5 fruit fly cellular contexts compared by ENCODE assay signal in the genomic region with DNA sequence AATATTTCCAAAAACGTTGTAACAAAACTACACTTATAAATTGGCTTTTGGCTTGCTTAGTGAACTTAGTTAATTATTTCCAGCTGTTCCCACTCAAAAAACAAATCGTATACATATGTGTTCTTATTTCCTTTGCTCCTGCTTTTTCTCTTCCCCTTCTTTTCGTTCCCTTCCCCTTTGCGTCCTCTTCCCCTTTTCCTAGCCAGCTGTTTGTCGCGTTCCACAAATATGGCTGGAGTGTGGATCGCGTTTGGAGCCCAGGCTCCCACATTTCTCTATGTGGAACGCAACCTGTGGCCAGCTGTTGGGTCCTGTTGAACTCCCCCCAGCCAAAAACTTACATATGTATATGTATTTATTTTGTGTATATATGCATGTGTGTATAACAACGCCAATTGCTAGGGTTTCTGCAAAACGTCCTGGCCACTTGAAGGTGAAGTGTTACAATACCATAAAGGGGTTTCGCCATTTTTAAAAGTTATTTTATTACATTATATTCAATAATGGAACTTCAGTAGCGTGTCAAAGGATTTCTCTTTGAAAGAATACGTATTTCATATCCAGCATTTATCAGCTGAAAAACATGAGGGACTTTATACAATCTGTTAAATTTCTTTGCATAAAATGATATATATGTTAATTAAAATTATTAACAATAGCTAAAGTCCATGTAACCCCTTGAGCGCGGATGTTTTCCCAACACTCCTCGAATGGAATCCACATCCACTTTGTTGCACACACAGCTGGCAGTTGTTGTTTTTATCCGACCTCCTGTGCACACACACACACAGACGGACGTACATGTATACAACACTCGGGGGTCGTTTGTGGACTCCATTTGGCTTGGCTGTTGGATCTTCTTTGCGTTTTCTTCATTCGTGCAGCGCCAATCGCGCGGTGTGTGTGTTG.
A peak's percentile ranks its signal among the peaks of the same experiment; 100 is the strongest.
TF ChIP-seq lines count a peak whose summit lies in the region.

No protein-coding gene starts in this region.

- TF ChIP-seq CTCF in whole organism, embryonic (GFP tag; optimal IDR thresholded peaks at IDR 0.05; lab: Kevin White, UChicago) = no peak

TF ChIP-seq in whole organism, adult, 20 proteins besides CTCF, POLR2A, EP300 and RAD21:
- TF ChIP-seq cic (GFP tag; optimal IDR thresholded peaks at IDR 0.05; lab: Kevin White, UChicago) = no peak
- no peak for TF ChIP-seq ovo (GFP tag; optimal IDR thresholded peaks at IDR 0.05; lab: Kevin White, UChicago)
- TF ChIP-seq CG33017 (tag; optimal IDR thresholded peaks at IDR 0.05; lab: Kevin White, UChicago) = no peak
- peak; percentile 99 for TF ChIP-seq pad (GFP tag; optimal IDR thresholded peaks at IDR 0.05; lab: Kevin White, UChicago)

TF ChIP-seq in whole organism, embryonic, 481 proteins besides CTCF, POLR2A, EP300 and RAD21 (continues in another document):
- TF ChIP-seq jumu (GFP tag; optimal IDR thresholded peaks at IDR 0.05; lab: Kevin White, UChicago) (no peak), CG18262 (tag; optimal IDR thresholded peaks at IDR 0.05; lab: Kevin White, UChicago) (peak; percentile 4), CG18599 (GFP tag; optimal IDR thresholded peaks at IDR 0.05; lab: Kevin White, UChicago) (peak; percentile 66), nom (GFP tag; optimal IDR thresholded peaks at IDR 0.05; lab: Kevin White, UChicago) (peak; percentile 19), pho (GFP tag; optimal IDR thresholded peaks at IDR 0.05; lab: Kevin White, UChicago) (no peak), Deaf1 (tag; optimal IDR thresholded peaks at IDR 0.05; lab: Kevin White, UChicago) (peak; percentile 30), Myb (GFP tag; optimal IDR thresholded peaks at IDR 0.05; lab: Kevin White, UChicago) (no peak), bigmax (GFP tag; optimal IDR thresholded peaks at IDR 0.05; lab: Kevin White, UChicago) (no peak), dmrt11E (tag; optimal IDR thresholded peaks at IDR 0.05; lab: Kevin White, UChicago) (no peak), Fer1 (GFP tag; optimal IDR thresholded peaks at IDR 0.05; lab: Kevin White, UChicago) (peak; percentile 18), lab (GFP tag; optimal IDR thresholded peaks at IDR 0.05; lab: Kevin White, UChicago) (peak; percentile 47), cg (GFP tag; optimal IDR thresholded peaks at IDR 0.05; lab: Kevin White, UChicago) (peak; percentile 77), bowl (GFP tag; IDR thresholded peaks at IDR 0.05; lab: Robert Waterston, UW) (no peak), crol (GFP tag; IDR thresholded peaks at IDR 0.05; lab: Robert Waterston, UW) (peak; percentile 90), pros (GFP tag; optimal IDR thresholded peaks at IDR 0.05; lab: Kevin White, UChicago) (peak; percentile 61), trh (GFP tag; optimal IDR thresholded peaks at IDR 0.05; lab: Kevin White, UChicago) (no peak), psq (GFP tag; optimal IDR thresholded peaks at IDR 0.05; lab: Kevin White, UChicago) (peak; percentile 20), cwo (GFP tag; optimal IDR thresholded peaks at IDR 0.05; lab: Kevin White, UChicago) (peak; percentile 16), CG13775 (GFP tag; optimal IDR thresholded peaks at IDR 0.05; lab: Kevin White, UChicago) (peak; percentile 38)

TF ChIP-seq in whole organism, prepupa, 60 proteins besides CTCF, POLR2A, EP300 and RAD21 (continues in another document):
- TF ChIP-seq CG8319 (GFP tag; optimal IDR thresholded peaks at IDR 0.05; lab: Kevin White, UChicago) = no peak
- TF ChIP-seq CG15336 (GFP tag; IDR thresholded peaks at IDR 0.05; lab: Robert Waterston, UW) = no peak
- no peak for TF ChIP-seq CG3032 (tag; optimal IDR thresholded peaks at IDR 0.05; lab: Kevin White, UChicago)
- TF ChIP-seq fkh (GFP tag; optimal IDR thresholded peaks at IDR 0.05; lab: Kevin White, UChicago) = no peak
- no peak for TF ChIP-seq Gug (GFP tag; IDR thresholded peaks at IDR 0.05; lab: Robert Waterston, UW)
- no peak for TF ChIP-seq CG6808 (GFP tag; optimal IDR thresholded peaks at IDR 0.05; lab: Kevin White, UChicago)
- TF ChIP-seq CG31627 (GFP tag; optimal IDR thresholded peaks at IDR 0.05; lab: Kevin White, UChicago) = no peak
- TF ChIP-seq acj6 (GFP tag; optimal IDR thresholded peaks at IDR 0.05; lab: Kevin White, UChicago) = peak; percentile 41
- TF ChIP-seq CG7368 (GFP tag; optimal IDR thresholded peaks at IDR 0.05; lab: Kevin White, UChicago) = no peak
- peak; percentile 8 to 18 for TF ChIP-seq salr (GFP tag; optimal IDR thresholded peaks at IDR 0.05; lab: Kevin White, UChicago)
- no peak for TF ChIP-seq fd85E (GFP tag; optimal IDR thresholded peaks at IDR 0.05; lab: Kevin White, UChicago)
- no peak for TF ChIP-seq CG6276 (GFP tag; optimal IDR thresholded peaks at IDR 0.05; lab: Kevin White, UChicago)
- peak; percentile 35; the same call in 1 of the 3 replicates for TF ChIP-seq CG6163 (GFP tag; IDR thresholded peaks at IDR 0.05; lab: Robert Waterston, UW)
- TF ChIP-seq CG34406 (GFP tag; optimal IDR thresholded peaks at IDR 0.05; lab: Kevin White, UChicago) = peak; percentile 22
- TF ChIP-seq achi (GFP tag; optimal IDR thresholded peaks at IDR 0.05; lab: Kevin White, UChicago) = peak; percentile 24
- no peak for TF ChIP-seq dac (GFP tag; optimal IDR thresholded peaks at IDR 0.05; lab: Kevin White, UChicago)
- TF ChIP-seq CG16779 (tag; optimal IDR thresholded peaks at IDR 0.05; lab: Kevin White, UChicago) = peak; percentile 9
- peak; percentile 66 for TF ChIP-seq Eip78C (GFP tag; lab: Kevin White, UChicago)
- no peak for TF ChIP-seq eg (GFP tag; IDR thresholded peaks at IDR 0.05; lab: Robert Waterston, UW)
- no peak for TF ChIP-seq Sox15 (GFP tag; optimal IDR thresholded peaks at IDR 0.05; lab: Kevin White, UChicago)
- no peak for TF ChIP-seq cyc (GFP tag; optimal IDR thresholded peaks at IDR 0.05; lab: Kevin White, UChicago)

TF ChIP-seq in whole organism, pupa, 21 proteins besides CTCF, POLR2A, EP300 and RAD21:
- peak; percentile 25 for TF ChIP-seq Pif1B (GFP tag; optimal IDR thresholded peaks at IDR 0.05; lab: Kevin White, UChicago)
- TF ChIP-seq D1 (tag; optimal IDR thresholded peaks at IDR 0.05; lab: Kevin White, UChicago) = peak; percentile 61
- TF ChIP-seq fd96Ca (GFP tag; IDR thresholded peaks at IDR 0.05; lab: Robert Waterston, UW) = no peak; the same call in 2 of the 3 replicates
- peak; percentile 48 for TF ChIP-seq CG14655 (GFP tag; optimal IDR thresholded peaks at IDR 0.05; lab: Kevin White, UChicago)
- no peak for TF ChIP-seq rn (GFP tag; IDR thresholded peaks at IDR 0.05; lab: Robert Waterston, UW)
- peak; percentile 69 for TF ChIP-seq CG9948 (tag; optimal IDR thresholded peaks at IDR 0.05; lab: Kevin White, UChicago)
- peak; percentile 14 for TF ChIP-seq CG8301 (tag; optimal IDR thresholded peaks at IDR 0.05; lab: Kevin White, UChicago)
- TF ChIP-seq CG17806 (tag; optimal IDR thresholded peaks at IDR 0.05; lab: Kevin White, UChicago) = peak; percentile 58
- TF ChIP-seq CG32121 (GFP tag; IDR thresholded peaks at IDR 0.05; lab: Robert Waterston, UW) = no peak
- TF ChIP-seq CG34367 (tag; optimal IDR thresholded peaks at IDR 0.05; lab: Kevin White, UChicago) = peak; percentile 16
- TF ChIP-seq CG15710 (tag; optimal IDR thresholded peaks at IDR 0.05; lab: Kevin White, UChicago) = peak; percentile 19
- no peak for TF ChIP-seq gl (tag; optimal IDR thresholded peaks at IDR 0.05; lab: Kevin White, UChicago)
- no peak for TF ChIP-seq CG10348 (GFP tag; IDR thresholded peaks at IDR 0.05; lab: Robert Waterston, UW)
- no peak for TF ChIP-seq Snoo (tag; optimal IDR thresholded peaks at IDR 0.05; lab: Kevin White, UChicago)
- TF ChIP-seq EcR (GFP tag; optimal IDR thresholded peaks at IDR 0.05; lab: Kevin White, UChicago) = no peak
- no peak; the same call in 1 of the 2 replicates for TF ChIP-seq Ets98B (GFP tag; IDR thresholded peaks at IDR 0.05; lab: Robert Waterston, UW)
- no peak for TF ChIP-seq CG4496 (GFP tag; IDR thresholded peaks at IDR 0.05; lab: Robert Waterston, UW)
- peak; percentile 51 for TF ChIP-seq CG8159 (tag; optimal IDR thresholded peaks at IDR 0.05; lab: Kevin White, UChicago)
- 0 out of 2 replicates have a peak, but pooled peaks have one; percentile 27 for TF ChIP-seq CG12605 (GFP tag; IDR thresholded peaks at IDR 0.05; lab: Robert Waterston, UW)
- TF ChIP-seq Pif1A (GFP tag; optimal IDR thresholded peaks at IDR 0.05; lab: Kevin White, UChicago) = peak; percentile 48
- TF ChIP-seq CG13204 (GFP tag; optimal IDR thresholded peaks at IDR 0.05; lab: Kevin White, UChicago) = peak; percentile 19

TF ChIP-seq in whole organism, wandering third instar larva, 38 proteins besides CTCF, POLR2A, EP300 and RAD21:
- TF ChIP-seq Rel (GFP tag; optimal IDR thresholded peaks at IDR 0.05; lab: Kevin White, UChicago) (no peak), Rel (tag; optimal IDR thresholded peaks at IDR 0.05; lab: Kevin White, UChicago) (no peak), Dif (GFP tag; optimal IDR thresholded peaks at IDR 0.05; lab: Kevin White, UChicago; ENCODE audit: partially characterized antibody) (peak; percentile 5), fru (GFP tag; optimal IDR thresholded peaks at IDR 0.05; lab: Kevin White, UChicago) (peak; percentile 39), OdsH (GFP tag; optimal IDR thresholded peaks at IDR 0.05; lab: Kevin White, UChicago) (peak; percentile 15), psq (GFP tag; optimal IDR thresholded peaks at IDR 0.05; lab: Kevin White, UChicago) (peak; percentile 47), lola (GFP tag; optimal IDR thresholded peaks at IDR 0.05; lab: Kevin White, UChicago) (no peak), foxo (GFP tag; optimal IDR thresholded peaks at IDR 0.05; lab: Kevin White, UChicago) (peak in 1 of 2 experiments; percentile 31), Dfd (GFP tag; optimal IDR thresholded peaks at IDR 0.05; lab: Kevin White, UChicago) (peak; percentile 17), dl (GFP tag; optimal IDR thresholded peaks at IDR 0.05; lab: Kevin White, UChicago; ENCODE audit: insufficient read depth in 1 of 2, partially characterized antibody in 2 of 2) (no peak)
